Worm (Caenorhabditis elegans): Measurements from ENCODE around the gene glb-13.

DNA sequence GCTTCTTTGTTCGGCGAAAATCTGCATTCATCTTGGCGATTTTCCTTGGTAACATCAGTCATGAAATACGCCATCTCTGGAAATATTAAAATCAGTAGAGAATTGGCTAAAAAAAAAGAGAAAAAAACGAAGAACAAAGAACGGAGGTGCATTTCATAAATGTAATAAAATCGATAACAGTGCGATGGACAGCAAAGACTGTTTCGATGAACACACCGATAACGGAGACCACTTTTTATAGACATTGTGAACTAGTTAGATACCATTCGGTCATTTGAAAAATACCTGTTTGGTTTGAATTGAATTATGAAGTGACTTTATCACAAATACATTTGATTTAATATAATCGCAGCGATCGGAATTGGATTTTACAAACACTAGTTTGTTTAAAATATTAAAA, 25.3 kb downstream of the glb-13 start, which contains the start of gene F42F12.4:
- TF ChIP-seq T23F11.4 (GFP tag; optimal IDR thresholded peaks at IDR 0.05) (no peak), unc-86 (tag; optimal IDR thresholded peaks at IDR 0.05) (no peak), sdc-2 (tag; optimal IDR thresholded peaks at IDR 0.05) (no peak), ceh-34 (tag; optimal IDR thresholded peaks at IDR 0.05) (no peak), lin-11 (tag; optimal IDR thresholded peaks at IDR 0.05) (no peak), syd-9 (tag; optimal IDR thresholded peaks at IDR 0.05) (no peak), ceh-2 (tag; optimal IDR thresholded peaks at IDR 0.05) (no peak), sox-2 (GFP tag; IDR thresholded peaks at IDR 0.05) (no peak), tbx-2 (tag; optimal IDR thresholded peaks at IDR 0.05) (no peak), fkh-10 (GFP tag; optimal IDR thresholded peaks at IDR 0.05) (no peak), rnt-1 (tag; optimal IDR thresholded peaks at IDR 0.05) (no peak), Y22D7AL.16 (tag; optimal IDR thresholded peaks at IDR 0.05) (no peak)
